Fruit fly (Drosophila melanogaster): Measurements from ENCODE around the gene klu.

- no peak for TF ChIP-seq CG8159 (tag; optimal IDR thresholded peaks at IDR 0.05)
- no peak for TF ChIP-seq CG32121 (GFP tag; IDR thresholded peaks at IDR 0.05)
- no peak for TF ChIP-seq EcR (GFP tag; optimal IDR thresholded peaks at IDR 0.05)
- peak; percentile 10 for TF ChIP-seq Pif1A (GFP tag; optimal IDR thresholded peaks at IDR 0.05)
- TF ChIP-seq gl (tag; optimal IDR thresholded peaks at IDR 0.05) = no peak
- TF ChIP-seq CG4496 (GFP tag; IDR thresholded peaks at IDR 0.05) = no peak
- 0 out of 2 replicates have a peak, but pooled peaks have one; percentile 7 for TF ChIP-seq Ets98B (GFP tag; IDR thresholded peaks at IDR 0.05)
- no peak for TF ChIP-seq Snoo (tag; optimal IDR thresholded peaks at IDR 0.05)
- TF ChIP-seq CG14655 (GFP tag; optimal IDR thresholded peaks at IDR 0.05) = no peak
- no peak for TF ChIP-seq CG9948 (tag; optimal IDR thresholded peaks at IDR 0.05)
- no peak for TF ChIP-seq CG12605 (GFP tag; IDR thresholded peaks at IDR 0.05)
- no peak for TF ChIP-seq CG17806 (tag; optimal IDR thresholded peaks at IDR 0.05)
- TF ChIP-seq CG34367 (tag; optimal IDR thresholded peaks at IDR 0.05) = no peak
- no peak for TF ChIP-seq CG8301 (tag; optimal IDR thresholded peaks at IDR 0.05)
Observed at dm6 chr3L:10989873-10990272, 19.1 kb downstream of the klu start.

Measured in whole organism, pupa.